Fruit fly (Drosophila melanogaster): ENCODE measurements around the gene dl.

DNA sequence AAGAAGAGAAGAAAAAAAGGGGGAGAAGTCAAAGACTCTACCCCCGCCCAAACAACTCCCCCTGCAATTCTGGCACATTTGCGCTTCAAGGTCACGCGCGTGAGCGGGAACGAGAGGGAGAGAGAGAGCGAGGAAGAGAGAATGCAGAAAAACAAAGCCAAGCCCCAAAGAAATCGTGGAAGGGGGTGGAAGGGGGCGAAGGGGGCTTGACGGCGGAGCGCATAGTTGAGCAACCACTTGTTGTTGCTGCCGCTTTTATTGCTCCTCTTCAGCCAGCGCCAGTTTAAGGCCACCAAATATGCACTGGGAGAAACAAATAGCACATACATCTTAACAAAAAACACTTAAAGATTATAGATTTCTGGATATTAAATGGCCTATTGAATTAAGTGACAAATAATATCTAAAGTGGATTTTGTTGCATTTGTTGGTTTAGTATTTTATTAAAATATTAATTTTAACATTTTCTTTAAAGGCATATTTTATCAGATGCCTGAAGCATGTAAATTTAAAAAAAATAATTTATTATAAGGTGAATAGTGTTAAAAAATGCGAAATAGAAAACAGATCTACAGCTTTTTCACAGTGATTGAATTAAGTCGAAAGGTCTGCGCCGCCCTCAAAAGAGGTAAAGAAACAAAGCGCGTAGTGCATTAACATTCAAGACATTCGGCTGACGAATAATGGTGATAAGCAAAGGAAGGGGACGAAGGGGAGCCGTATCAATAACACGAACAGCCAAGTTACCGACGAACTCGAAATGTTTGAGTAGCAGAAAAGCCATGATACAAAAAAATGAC is 20.2 kb downstream of the dl start:
- peak; percentile 60 to 70 for TF ChIP-seq EcR (GFP tag; optimal IDR thresholded peaks at IDR 0.05)
- TF ChIP-seq CG8478 (optimal IDR thresholded peaks at IDR 0.05): no peak
- TF ChIP-seq pan (optimal IDR thresholded peaks at IDR 0.05): no peak
- no peak for TF ChIP-seq usp (GFP tag; optimal IDR thresholded peaks at IDR 0.05)

Measured in whole organism.